Fruit fly (Drosophila melanogaster): ENCODE results near the gene CG33764.

CG33764 gene

dm6 chr3L:4269920-4270319 is 2.6 kb upstream of the CG33764 start (continued):
- TF ChIP-seq CG15696 (tag; optimal IDR thresholded peaks at IDR 0.05) (peak; percentile 38), schlank (tag; optimal IDR thresholded peaks at IDR 0.05) (no peak), Tbp (GFP tag; optimal IDR thresholded peaks at IDR 0.05) (no peak), tap (tag; optimal IDR thresholded peaks at IDR 0.05) (peak; percentile 81), CG17568 (GFP tag; optimal IDR thresholded peaks at IDR 0.05) (peak; percentile 48), nom (GFP tag; optimal IDR thresholded peaks at IDR 0.05) (peak; percentile 48), CG8290 (GFP tag; optimal IDR thresholded peaks at IDR 0.05) (peak; percentile 11), CG8290 (tag; optimal IDR thresholded peaks at IDR 0.05) (no peak), CG6854 (GFP tag; optimal IDR thresholded peaks at IDR 0.05) (peak; percentile 59), ind (GFP tag; optimal IDR thresholded peaks at IDR 0.05) (peak; percentile 60), CG18011 (GFP tag; optimal IDR thresholded peaks at IDR 0.05) (peak; percentile 32), sisA (GFP tag; IDR thresholded peaks at IDR 0.05) (no peak; the same call in 1 of the 2 replicates), CG14441 (GFP tag; IDR thresholded peaks at IDR 0.05) (peak; percentile 53), CG11723 (GFP tag; optimal IDR thresholded peaks at IDR 0.05) (peak; percentile 41), lov (optimal IDR thresholded peaks at IDR 0.05) (no peak), lov (GFP tag; IDR thresholded peaks at IDR 0.05) (no peak), dmrt99B (tag; optimal IDR thresholded peaks at IDR 0.05) (peak; percentile 85), CG4707 (GFP tag; optimal IDR thresholded peaks at IDR 0.05) (peak; percentile 33), Dek (tag; optimal IDR thresholded peaks at IDR 0.05) (peak; percentile 50), abd-A (tag; optimal IDR thresholded peaks at IDR 0.05) (no peak), Poxn (GFP tag; IDR thresholded peaks at IDR 0.05) (no peak), fd96Cb (tag; optimal IDR thresholded peaks at IDR 0.05) (peak; percentile 72), Lhr (GFP tag; optimal IDR thresholded peaks at IDR 0.05) (peak; percentile 15), oc (tag; optimal IDR thresholded peaks at IDR 0.05) (peak; percentile 74), trem (tag; optimal IDR thresholded peaks at IDR 0.05) (peak; percentile 59), CG11093 (GFP tag; IDR thresholded peaks at IDR 0.05) (0 out of 3 replicates have a peak, but pooled peaks have one; percentile 60), Jarid2 (GFP tag; optimal IDR thresholded peaks at IDR 0.05) (peak; percentile 6), MTF-1 (GFP tag; optimal IDR thresholded peaks at IDR 0.05; ENCODE audit: borderline replicate concordance) (peak; percentile 15), CG9727 (GFP tag; optimal IDR thresholded peaks at IDR 0.05) (peak; percentile 57), CG15073 (GFP tag; optimal IDR thresholded peaks at IDR 0.05) (no peak), Myb (GFP tag; optimal IDR thresholded peaks at IDR 0.05) (no peak), CG6765 (GFP tag; optimal IDR thresholded peaks at IDR 0.05) (peak; percentile 49), CG6654 (GFP tag; optimal IDR thresholded peaks at IDR 0.05) (no peak), Kr (GFP tag; optimal IDR thresholded peaks at IDR 0.05) (no peak), sim (GFP tag; IDR thresholded peaks at IDR 0.05) (0 out of 2 replicates have a peak, but pooled peaks have one; percentile 35), org-1 (GFP tag; optimal IDR thresholded peaks at IDR 0.05) (peak; percentile 71), Ssrp (tag; optimal IDR thresholded peaks at IDR 0.05) (peak; percentile 72), bcd (GFP tag; optimal IDR thresholded peaks at IDR 0.05) (peak; percentile 71), Mrtf (GFP tag; IDR thresholded peaks at IDR 0.05) (no peak), CG1233 (GFP tag; optimal IDR thresholded peaks at IDR 0.05) (peak; percentile 76), CG31224 (GFP tag; IDR thresholded peaks at IDR 0.05) (peak; percentile 20; the same call in 1 of the 2 replicates), CG18476 (GFP tag; optimal IDR thresholded peaks at IDR 0.05) (peak; percentile 35), bsh (GFP tag; optimal IDR thresholded peaks at IDR 0.05) (peak; percentile 52 to 86), mirr (GFP tag; optimal IDR thresholded peaks at IDR 0.05) (no peak), GATAe (GFP tag; conservative IDR thresholded peaks at IDR 0.05) (no peak), CG17829 (tag; optimal IDR thresholded peaks at IDR 0.05) (peak; percentile 81), CG17328 (GFP tag; IDR thresholded peaks at IDR 0.05) (peak; percentile 31; the same call in 1 of the 2 replicates), CG6689 (GFP tag; IDR thresholded peaks at IDR 0.05) (peak; percentile 77), Doc3 (GFP tag; IDR thresholded peaks at IDR 0.05; ENCODE audit: partially characterized antibody) (no peak), nau (GFP tag; optimal IDR thresholded peaks at IDR 0.05) (no peak), dan (GFP tag; IDR thresholded peaks at IDR 0.05) (no peak)
